Worm (Caenorhabditis elegans) whole organism, early embryonic: ENCODE data around the gene Y37H2C.4.

Experiments
- B0310.2 ChIP-seq: sonication (generic microtip); optimal IDR thresholded peaks from 2 replicates; lab custom pipeline; 2016; ENCODE audit warnings: mild to moderate bottlenecking, missing genetic modification characterization, missing compliant biosample characterization
- F13C5.2 ChIP-seq: sonication (generic microtip); optimal IDR thresholded peaks from 2 replicates; lab custom pipeline; 2017; ENCODE audit warnings: mild to moderate bottlenecking, missing genetic modification characterization, inconsistent platforms, missing compliant biosample characterization
- aly-1 ChIP-seq: sonication (generic microtip); optimal IDR thresholded peaks from 2 replicates; lab custom pipeline; 2016; ENCODE audit warnings: missing genetic modification characterization, missing compliant biosample characterization
- ama-1 ChIP-seq: fragments of 150-350 bp; optimal IDR thresholded peaks from 2 replicates; lab custom pipeline; 2014
- ceh-13 ChIP-seq: fragments of 200-800 bp; sonication (Bioruptor generic); optimal IDR thresholded peaks from 2 replicates; lab custom pipeline; 2018; ENCODE audit warnings: mild to moderate bottlenecking, missing genetic modification characterization, missing compliant biosample characterization
- ceh-36 ChIP-seq: sonication (generic microtip); optimal IDR thresholded peaks from 2 replicates; lab custom pipeline; 2016; ENCODE audit warnings: missing genetic modification characterization, inconsistent platforms, missing compliant biosample characterization
- ets-7 ChIP-seq: sonication (generic microtip); optimal IDR thresholded peaks from 2 replicates; lab custom pipeline; 2016; ENCODE audit warnings: missing genotype, missing genetic modification characterization, missing compliant biosample characterization
- flt-1 ChIP-seq: fragments of 200-800 bp; sonication (Bioruptor generic); IDR thresholded peaks from 2 replicates; pipeline ENCODE4 v1.3.6; 2022; ENCODE audit warnings: missing genetic modification characterization, missing compliant biosample characterization
- hmg-4 ChIP-seq: fragments of 200-800 bp; sonication (Bioruptor generic); optimal IDR thresholded peaks from 2 replicates; lab custom pipeline; 2018; ENCODE audit warnings: mild to moderate bottlenecking, missing genetic modification characterization, missing compliant biosample characterization
- pes-1 ChIP-seq: fragments of 200-800 bp; sonication (Bioruptor generic); IDR thresholded peaks from 2 replicates; pipeline ENCODE4 v1.3.6; 2022; ENCODE audit warnings: missing genetic modification reagents, missing genetic modification characterization, missing compliant biosample characterization
- sea-1 ChIP-seq: fragments of 200-800 bp; sonication (Bioruptor generic); conservative IDR thresholded peaks from 2 replicates; pipeline ENCODE4 v1.3.6; 2022; ENCODE audit warnings: missing genetic modification characterization, missing compliant biosample characterization
- tbx-11 ChIP-seq: fragments of 200-800 bp; sonication (Bioruptor generic); IDR thresholded peaks from 2 replicates; pipeline ENCODE4 v1.3.6; 2022; ENCODE audit warnings: missing genetic modification characterization, missing compliant biosample characterization
- tbx-37 ChIP-seq: fragments of 200-800 bp; sonication (Bioruptor generic); conservative IDR thresholded peaks from 2 replicates; pipeline ENCODE4 v1.3.6; 2022; ENCODE audit warnings: missing genetic modification reagents, missing genetic modification characterization, missing compliant biosample characterization

- no peak for TF ChIP-seq ama-1 (lab: Kevin White, UChicago)
- TF ChIP-seq ceh-36, result no peak
- no peak for TF ChIP-seq pes-1 (GFP tag; lab: Robert Waterston, UW)
- no peak for TF ChIP-seq sea-1
- TF ChIP-seq tbx-11, result no peak
- TF ChIP-seq tbx-37 (GFP tag; lab: Robert Waterston, UW), result no peak
- TF ChIP-seq hmg-4 (GFP tag; lab: Kevin White, UChicago), result no peak
- no peak for TF ChIP-seq F13C5.2 (tag; lab: Kevin White, UChicago)
- TF ChIP-seq ets-7 (tag; lab: Kevin White, UChicago), result no peak
- TF ChIP-seq B0310.2 (tag; lab: Kevin White, UChicago), result no peak
- TF ChIP-seq aly-1 (tag; lab: Kevin White, UChicago), result no peak
- no peak for TF ChIP-seq flt-1 (GFP tag; lab: Robert Waterston, UW)
- no peak for TF ChIP-seq ceh-13 (GFP tag; lab: Kevin White, UChicago)
These were observed 21.8 kb downstream of the Y37H2C.4 start, which contains the start of gene Y51A2A.12 for ce11 chrV:18292295-18292694.
